Worm (Caenorhabditis elegans): ENCODE measurements around the gene F07H5.7.

F07H5.7 gene

ce11 chrII:8825769-8826168, 31.8 kb upstream of the F07H5.7 start, which contains the start of gene nas-25:
TSS of gene nas-25 (plus strand) at chrII:8826069.
- TF ChIP-seq mml-1 (tag; optimal IDR thresholded peaks at IDR 0.05) (no peak), eor-1 (tag; optimal IDR thresholded peaks at IDR 0.05) (no peak), nhr-11 (tag; optimal IDR thresholded peaks at IDR 0.05) (no peak), nhr-12 (tag; optimal IDR thresholded peaks at IDR 0.05) (no peak), hmg-11 (tag; optimal IDR thresholded peaks at IDR 0.05) (no peak), nhr-76 (tag; optimal IDR thresholded peaks at IDR 0.05) (no peak), lin-39 (tag; optimal IDR thresholded peaks at IDR 0.05) (no peak), aly-2 (tag; optimal IDR thresholded peaks at IDR 0.05) (no peak), daf-12 (tag; optimal IDR thresholded peaks at IDR 0.05) (no peak), nhr-237 (tag; optimal IDR thresholded peaks at IDR 0.05) (no peak), fkh-2 (tag; optimal IDR thresholded peaks at IDR 0.05) (no peak), egl-5 (tag; optimal IDR thresholded peaks at IDR 0.05) (no peak), pqm-1 (tag; optimal IDR thresholded peaks at IDR 0.05) (no peak), zag-1 (tag; optimal IDR thresholded peaks at IDR 0.05) (no peak), R02D3.7 (tag; optimal IDR thresholded peaks at IDR 0.05) (no peak), skn-1 (tag; optimal IDR thresholded peaks at IDR 0.05) (no peak), mdl-1 (tag; optimal IDR thresholded peaks at IDR 0.05) (no peak), jun-1 (tag; optimal IDR thresholded peaks at IDR 0.05) (no peak), ceh-9 (tag; optimal IDR thresholded peaks at IDR 0.05) (no peak), fkh-10 (GFP tag; optimal IDR thresholded peaks at IDR 0.05) (no peak)

- TF ChIP-seq ztf-4 (tag; optimal IDR thresholded peaks at IDR 0.05) (no peak), daf-12 (tag; optimal IDR thresholded peaks at IDR 0.05) (no peak), nhr-23 (tag; optimal IDR thresholded peaks at IDR 0.05) (peak; percentile 77), ceh-82 (tag; optimal IDR thresholded peaks at IDR 0.05) (no peak), pqm-1 (tag; optimal IDR thresholded peaks at IDR 0.05) (peak; percentile 13), mml-1 (tag; optimal IDR thresholded peaks at IDR 0.05) (no peak), nhr-43 (tag; optimal IDR thresholded peaks at IDR 0.05; ENCODE audit: poor library complexity, severe bottlenecking) (peak; percentile 99), fkh-10 (GFP tag; optimal IDR thresholded peaks at IDR 0.05) (no peak), lin-39 (tag; optimal IDR thresholded peaks at IDR 0.05) (no peak), nhr-25 (tag; optimal IDR thresholded peaks at IDR 0.05) (peak; percentile 63), egl-5 (tag; optimal IDR thresholded peaks at IDR 0.05) (no peak), mdl-1 (tag; optimal IDR thresholded peaks at IDR 0.05) (peak; percentile 45), nhr-28 (tag; optimal IDR thresholded peaks at IDR 0.05) (no peak), elt-2 (tag; optimal IDR thresholded peaks at IDR 0.05) (no peak), nhr-67 (tag; optimal IDR thresholded peaks at IDR 0.05) (no peak), jun-1 (tag; optimal IDR thresholded peaks at IDR 0.05) (peak; percentile 38), skn-1 (tag; optimal IDR thresholded peaks at IDR 0.05) (no peak)
These were observed 28.7 kb upstream of the F07H5.7 start for ce11 chrII:8822711-8823110.

ce11 chrII:8821140-8821595, 27.2 kb upstream of the F07H5.7 start, which contains the start of gene F46C5.1:
TSS of gene F46C5.1 (minus strand) at chrII:8821190.
- TF ChIP-seq zag-1 (tag; optimal IDR thresholded peaks at IDR 0.05), result no peak
- TF ChIP-seq R02D3.7 (tag; optimal IDR thresholded peaks at IDR 0.05), result no peak
- TF ChIP-seq pha-4 (tag; optimal IDR thresholded peaks at IDR 0.05), result no peak
- TF ChIP-seq jun-1 (tag; optimal IDR thresholded peaks at IDR 0.05), result no peak
- no peak for TF ChIP-seq aly-2 (tag; optimal IDR thresholded peaks at IDR 0.05)
- no peak for TF ChIP-seq nhr-25 (tag; optimal IDR thresholded peaks at IDR 0.05)
- no peak for TF ChIP-seq ceh-28 (tag; optimal IDR thresholded peaks at IDR 0.05)
- TF ChIP-seq fos-1 (tag; optimal IDR thresholded peaks at IDR 0.05), result no peak
- peak; percentile 16 for TF ChIP-seq nfya-1 (tag; optimal IDR thresholded peaks at IDR 0.05; ENCODE audit: insufficient read depth)
- TF ChIP-seq ceh-16 (tag; optimal IDR thresholded peaks at IDR 0.05), result no peak
- no peak for TF ChIP-seq snpc-4 (tag; optimal IDR thresholded peaks at IDR 0.05)
- TF ChIP-seq nhr-43 (tag; optimal IDR thresholded peaks at IDR 0.05; ENCODE audit: poor library complexity, severe bottlenecking), result peak; percentile 48
- TF ChIP-seq pqm-1 (tag; optimal IDR thresholded peaks at IDR 0.05), result no peak
- no peak for TF ChIP-seq hmg-11 (tag; optimal IDR thresholded peaks at IDR 0.05)
- no peak for TF ChIP-seq nhr-11 (tag; optimal IDR thresholded peaks at IDR 0.05)
- TF ChIP-seq ama-1 (optimal IDR thresholded peaks at IDR 0.05), result no peak

- TF ChIP-seq ceh-82 (tag; optimal IDR thresholded peaks at IDR 0.05) (no peak), unc-62 (GFP tag; optimal IDR thresholded peaks at IDR 0.05) (peak; percentile 14), ztf-11 (tag; optimal IDR thresholded peaks at IDR 0.05) (no peak), nhr-67 (tag; optimal IDR thresholded peaks at IDR 0.05) (no peak), lsy-12 (tag; optimal IDR thresholded peaks at IDR 0.05) (peak; percentile 25), nhr-23 (tag; optimal IDR thresholded peaks at IDR 0.05) (peak; percentile 25), jun-1 (tag; optimal IDR thresholded peaks at IDR 0.05) (peak; percentile 40), ama-1 (optimal IDR thresholded peaks at IDR 0.05) (peak; percentile 99), nhr-43 (tag; optimal IDR thresholded peaks at IDR 0.05; ENCODE audit: poor library complexity, severe bottlenecking) (peak; percentile 84), elt-3 (tag; optimal IDR thresholded peaks at IDR 0.05) (peak in 1 of 3 experiments; percentile 71), zag-1 (tag; optimal IDR thresholded peaks at IDR 0.05) (no peak), nhr-25 (tag; optimal IDR thresholded peaks at IDR 0.05) (peak; percentile 63), ceh-16 (tag; optimal IDR thresholded peaks at IDR 0.05) (peak; percentile 31), R02D3.7 (tag; optimal IDR thresholded peaks at IDR 0.05) (no peak), ztf-4 (tag; optimal IDR thresholded peaks at IDR 0.05) (peak; percentile 57), snpc-4 (tag; optimal IDR thresholded peaks at IDR 0.05) (no peak), nhr-11 (tag; optimal IDR thresholded peaks at IDR 0.05) (no peak), ceh-9 (tag; optimal IDR thresholded peaks at IDR 0.05) (no peak), nhr-28 (tag; optimal IDR thresholded peaks at IDR 0.05) (no peak)
These were observed 26.4 kb upstream of the F07H5.7 start for ce11 chrII:8820126-8820972.

Measured in whole organism, L3 larva.